Fruit fly (Drosophila melanogaster): ENCODE results near the gene Lsp1beta.
A peak's percentile ranks its signal among the peaks of the same experiment; 100 is the strongest.

Gene Lsp1beta

dm6 chr2L:892461-892860, 5.8 kb upstream of the Lsp1beta start (continued):
- no peak for TF ChIP-seq ERR (GFP tag; optimal IDR thresholded peaks at IDR 0.05)
- peak; percentile 22 for TF ChIP-seq CG17829 (tag; optimal IDR thresholded peaks at IDR 0.05)
- peak; percentile 14 for TF ChIP-seq zfh2 (GFP tag; optimal IDR thresholded peaks at IDR 0.05)
- TF ChIP-seq CG14710 (tag; optimal IDR thresholded peaks at IDR 0.05) = peak; percentile 8
- peak; percentile 7 to 32 for TF ChIP-seq dpn (GFP tag; optimal IDR thresholded peaks at IDR 0.05)
- TF ChIP-seq Xrp1 (GFP tag; IDR thresholded peaks at IDR 0.05) = 0 out of 2 replicates have a peak, but pooled peaks have one; percentile 58
- peak; percentile 9 for TF ChIP-seq CG13296 (GFP tag; optimal IDR thresholded peaks at IDR 0.05)
- peak; percentile 64 for TF ChIP-seq CG11504 (tag; optimal IDR thresholded peaks at IDR 0.05)
- peak; percentile 50 for TF ChIP-seq caup (GFP tag; optimal IDR thresholded peaks at IDR 0.05; ENCODE audit: severe bottlenecking)
- no peak for TF ChIP-seq CG12299 (tag; optimal IDR thresholded peaks at IDR 0.05)
- no peak for TF ChIP-seq sd (tag; optimal IDR thresholded peaks at IDR 0.05)
- no peak for TF ChIP-seq eyg (GFP tag; optimal IDR thresholded peaks at IDR 0.05)
- TF ChIP-seq CG8359 (GFP tag; optimal IDR thresholded peaks at IDR 0.05; ENCODE audit: borderline replicate concordance) = no peak
- 0 out of 3 replicates have a peak, but pooled peaks have one; percentile 9 for TF ChIP-seq dysf (GFP tag; IDR thresholded peaks at IDR 0.05)
- no peak for TF ChIP-seq lov (optimal IDR thresholded peaks at IDR 0.05)
- TF ChIP-seq lov (GFP tag; IDR thresholded peaks at IDR 0.05) = no peak
- TF ChIP-seq gro (GFP tag; optimal IDR thresholded peaks at IDR 0.05) = peak; percentile 2
- TF ChIP-seq CG10209 (GFP tag; optimal IDR thresholded peaks at IDR 0.05) = peak; percentile 25
- TF ChIP-seq Bteb2 (GFP tag; optimal IDR thresholded peaks at IDR 0.05) = no peak
- TF ChIP-seq hb (GFP tag; IDR thresholded peaks at IDR 0.05; ENCODE audit: partially characterized antibody) = no peak
- peak; percentile 10 for TF ChIP-seq mirr (GFP tag; optimal IDR thresholded peaks at IDR 0.05)
- peak; percentile 38 for TF ChIP-seq CoRest (tag; optimal IDR thresholded peaks at IDR 0.05)
- TF ChIP-seq wor (GFP tag; IDR thresholded peaks at IDR 0.05) = no peak
- peak in 1 of 2 experiments; percentile 3 for TF ChIP-seq Pdp1 (GFP tag; optimal IDR thresholded peaks at IDR 0.05)
- TF ChIP-seq Gsc (GFP tag; IDR thresholded peaks at IDR 0.05) = no peak
- TF ChIP-seq CG7963 (GFP tag; IDR thresholded peaks at IDR 0.05; ENCODE audit: partially characterized antibody) = no peak
- no peak for TF ChIP-seq Hey (tag; optimal IDR thresholded peaks at IDR 0.05)
- TF ChIP-seq CG5245 (GFP tag; optimal IDR thresholded peaks at IDR 0.05) = no peak
- TF ChIP-seq phol (tag; optimal IDR thresholded peaks at IDR 0.05) = peak; percentile 30
- TF ChIP-seq unpg (GFP tag; optimal IDR thresholded peaks at IDR 0.05) = peak; percentile 41
- no peak for TF ChIP-seq knrl (GFP tag; IDR thresholded peaks at IDR 0.05; ENCODE audit: partially characterized antibody)
- TF ChIP-seq sug (tag; optimal IDR thresholded peaks at IDR 0.05) = no peak
- TF ChIP-seq HLHmδ (GFP tag; optimal IDR thresholded peaks at IDR 0.05) = no peak
- TF ChIP-seq Abd-B (GFP tag; optimal IDR thresholded peaks at IDR 0.05) = peak; percentile 37
- TF ChIP-seq lab (GFP tag; optimal IDR thresholded peaks at IDR 0.05) = peak; percentile 79
- TF ChIP-seq gce (GFP tag; IDR thresholded peaks at IDR 0.05) = 0 out of 3 replicates have a peak, but pooled peaks have one; percentile 35
- TF ChIP-seq CG11085 (GFP tag; IDR thresholded peaks at IDR 0.05) = no peak
- TF ChIP-seq Hsf (GFP tag; optimal IDR thresholded peaks at IDR 0.05) = peak; percentile 2
- TF ChIP-seq ATbp (GFP tag; optimal IDR thresholded peaks at IDR 0.05) = peak; percentile 32
- no peak for TF ChIP-seq CG8290 (GFP tag; optimal IDR thresholded peaks at IDR 0.05)
- TF ChIP-seq CG8290 (tag; optimal IDR thresholded peaks at IDR 0.05) = peak in 1 of 2 experiments; percentile 75
- TF ChIP-seq aop (GFP tag; IDR thresholded peaks at IDR 0.05) = no peak
- peak; percentile 50; the same call in 1 of the 3 replicates for TF ChIP-seq Optix (GFP tag; IDR thresholded peaks at IDR 0.05)
- TF ChIP-seq wdn (GFP tag; IDR thresholded peaks at IDR 0.05) = peak; percentile 28; the same call in 1 of the 2 replicates
- peak; percentile 9 for TF ChIP-seq HHEX (GFP tag; optimal IDR thresholded peaks at IDR 0.05)
- TF ChIP-seq gem (tag; optimal IDR thresholded peaks at IDR 0.05) = peak; percentile 57
- TF ChIP-seq vnd (GFP tag; IDR thresholded peaks at IDR 0.05; ENCODE audit: partially characterized antibody) = no peak
- peak; percentile 52 for TF ChIP-seq Fer1 (GFP tag; optimal IDR thresholded peaks at IDR 0.05)
- TF ChIP-seq Elba2 (GFP tag; optimal IDR thresholded peaks at IDR 0.05) = no peak
- peak; percentile 10 for TF ChIP-seq CG12942 (GFP tag; optimal IDR thresholded peaks at IDR 0.05)

Measured in whole organism, embryonic.